Worm (Caenorhabditis elegans): ENCODE data around the gene pdha-1.

pdha-1 gene

ce11 chrII:8028246-8028694 lies 37.8 kb upstream of the pdha-1 start (continued):
- no peak for TF ChIP-seq hlh-4 (tag; optimal IDR thresholded peaks at IDR 0.05)
- no peak for TF ChIP-seq aly-2 (tag; optimal IDR thresholded peaks at IDR 0.05)
- TF ChIP-seq nhr-237 (tag; optimal IDR thresholded peaks at IDR 0.05), result no peak
- TF ChIP-seq egl-27 (tag; optimal IDR thresholded peaks at IDR 0.05), result peak in 1 of 2 experiments; percentile 20
- 0 out of 2 replicates have a peak, but pooled peaks have one; percentile 47 for TF ChIP-seq ceh-88 (GFP tag; IDR thresholded peaks at IDR 0.05)
- TF ChIP-seq dsc-1 (tag; optimal IDR thresholded peaks at IDR 0.05), result peak; percentile 61
- no peak for TF ChIP-seq pag-3 (tag; optimal IDR thresholded peaks at IDR 0.05; ENCODE audit: borderline replicate concordance, insufficient read depth)
- TF ChIP-seq nhr-11 (tag; optimal IDR thresholded peaks at IDR 0.05), result no peak
- no peak for TF ChIP-seq sup-37 (GFP tag; optimal IDR thresholded peaks at IDR 0.05)
- TF ChIP-seq nhr-12 (tag; optimal IDR thresholded peaks at IDR 0.05), result no peak
- no peak for TF ChIP-seq C04F5.9 (tag; optimal IDR thresholded peaks at IDR 0.05)
- no peak for TF ChIP-seq unc-130 (tag; optimal IDR thresholded peaks at IDR 0.05)
- peak; percentile 46 for TF ChIP-seq mef-2 (tag; optimal IDR thresholded peaks at IDR 0.05)
- no peak for TF ChIP-seq ztf-4 (tag; optimal IDR thresholded peaks at IDR 0.05)
- peak; percentile 78 for TF ChIP-seq nhr-20 (tag; optimal IDR thresholded peaks at IDR 0.05)
- TF ChIP-seq mdl-1 (tag; optimal IDR thresholded peaks at IDR 0.05), result peak in 1 of 2 experiments; percentile 72
- TF ChIP-seq rnt-1 (tag; optimal IDR thresholded peaks at IDR 0.05), result peak; percentile 50
- TF ChIP-seq ceh-82 (tag; optimal IDR thresholded peaks at IDR 0.05), result peak in 2 of 3 experiments; percentile 49 to 76
- TF ChIP-seq Y116A8C.19 (tag; optimal IDR thresholded peaks at IDR 0.05; ENCODE audit: borderline replicate concordance), result no peak
- TF ChIP-seq nhr-19 (GFP tag; conservative IDR thresholded peaks at IDR 0.05), result peak; percentile 43
- no peak for TF ChIP-seq nhr-28 (tag; optimal IDR thresholded peaks at IDR 0.05)
- TF ChIP-seq irx-1 (tag; optimal IDR thresholded peaks at IDR 0.05), result peak; percentile 40
- TF ChIP-seq snu-23 (GFP tag; optimal IDR thresholded peaks at IDR 0.05), result peak; percentile 82
- TF ChIP-seq hpl-2 (GFP tag; optimal IDR thresholded peaks at IDR 0.05), result no peak
- TF ChIP-seq hlh-17 (GFP tag; optimal IDR thresholded peaks at IDR 0.05; ENCODE audit: borderline replicate concordance), result no peak
- TF ChIP-seq C16A3.4 (tag; optimal IDR thresholded peaks at IDR 0.05), result peak; percentile 81
- TF ChIP-seq sptf-1 (tag; optimal IDR thresholded peaks at IDR 0.05), result no peak
- TF ChIP-seq F16B12.6 (tag; optimal IDR thresholded peaks at IDR 0.05), result no peak
- no peak for TF ChIP-seq unc-98 (GFP tag; IDR thresholded peaks at IDR 0.05)
- peak; percentile 38 for TF ChIP-seq fkh-10 (GFP tag; optimal IDR thresholded peaks at IDR 0.05)
- TF ChIP-seq ceh-90 (tag; optimal IDR thresholded peaks at IDR 0.05), result no peak
- no peak for TF ChIP-seq ces-1 (GFP tag; optimal IDR thresholded peaks at IDR 0.05)
- no peak for TF ChIP-seq nhr-84 (tag; optimal IDR thresholded peaks at IDR 0.05)
- peak; percentile 79 for TF ChIP-seq ceh-8 (GFP tag; optimal IDR thresholded peaks at IDR 0.05)
- peak; percentile 63 for TF ChIP-seq skn-1 (tag; optimal IDR thresholded peaks at IDR 0.05)
- TF ChIP-seq xbp-1 (tag; optimal IDR thresholded peaks at IDR 0.05), result peak; percentile 50
- no peak for TF ChIP-seq unc-62 (GFP tag; optimal IDR thresholded peaks at IDR 0.05)
- TF ChIP-seq nhr-85 (tag), result peak; percentile 75
- TF ChIP-seq pax-3 (tag; optimal IDR thresholded peaks at IDR 0.05), result peak; percentile 72
- TF ChIP-seq zag-1 (tag; optimal IDR thresholded peaks at IDR 0.05), result no peak
- TF ChIP-seq fos-1 (tag; optimal IDR thresholded peaks at IDR 0.05), result peak; percentile 26
- TF ChIP-seq alr-1 (tag; optimal IDR thresholded peaks at IDR 0.05; ENCODE audit: borderline replicate concordance), result no peak
- TF ChIP-seq lin-35 (GFP tag; optimal IDR thresholded peaks at IDR 0.05), result peak; percentile 65 to 73
- TF ChIP-seq nhr-71 (tag; optimal IDR thresholded peaks at IDR 0.05), result peak; percentile 79
- no peak for TF ChIP-seq lin-39 (tag; optimal IDR thresholded peaks at IDR 0.05)
- peak; percentile 48; the same call in 1 of the 2 replicates for TF ChIP-seq mab-9 (GFP tag; IDR thresholded peaks at IDR 0.05)
- TF ChIP-seq mep-1 (tag; optimal IDR thresholded peaks at IDR 0.05), result peak; percentile 16
- TF ChIP-seq fkh-4 (tag; optimal IDR thresholded peaks at IDR 0.05; ENCODE audit: borderline replicate concordance), result no peak
- TF ChIP-seq elt-2 (tag; optimal IDR thresholded peaks at IDR 0.05), result peak; percentile 30
- peak; percentile 63 to 70 for TF ChIP-seq efl-1 (optimal IDR thresholded peaks at IDR 0.05)
- peak; percentile 65 to 95 for TF ChIP-seq efl-1 (GFP tag; optimal IDR thresholded peaks at IDR 0.05 in 1 of 2)
- peak; percentile 74 for TF ChIP-seq unc-86 (tag; optimal IDR thresholded peaks at IDR 0.05)
- no peak for TF ChIP-seq aha-1 (tag; optimal IDR thresholded peaks at IDR 0.05)

Data from whole organism, L1 larva.